Worm (Caenorhabditis elegans) whole organism, L4 larva: ENCODE results near the gene nhr-141.
A peak's percentile ranks its signal among the peaks of the same experiment; 100 is the strongest.

Experiments
- D1046.2 ChIP-seq: fragments of 200-800 bp; sonication (Bioruptor generic); IDR thresholded peaks from 2 replicates; pipeline ENCODE4 v1.3.6; 2022; ENCODE audit warnings: missing genetic modification characterization, missing compliant biosample characterization
- F10B5.3 ChIP-seq: sonication (generic microtip); optimal IDR thresholded peaks from 2 replicates; lab custom pipeline; 2016; ENCODE audit warnings: mild to moderate bottlenecking, missing genetic modification characterization, missing compliant biosample characterization
- F44E2.7 ChIP-seq: fragments of 200-800 bp; sonication (Bioruptor generic); IDR thresholded peaks from 2 replicates; pipeline ENCODE4 v2.1.2; 2022; ENCODE audit warnings: missing genetic modification characterization, missing compliant biosample characterization
- Y48G9A.11 ChIP-seq: fragments of 200-800 bp; sonication (Bioruptor generic); IDR thresholded peaks from 2 replicates; pipeline ENCODE4 v1.3.6; 2022; ENCODE audit warnings: missing genetic modification reagents, missing genetic modification characterization, missing compliant biosample characterization
- Y5F2A.4 ChIP-seq: fragments of 200-800 bp; sonication (Bioruptor generic); optimal IDR thresholded peaks from 2 replicates; lab custom pipeline; 2018; ENCODE audit warnings: mild to moderate bottlenecking, missing genetic modification characterization, missing compliant biosample characterization
- aha-1 ChIP-seq: fragments of 150-350 bp; peaks from one replicate; lab custom pipeline; 2014; ENCODE audit warnings: missing biosample characterization, missing genetic modification characterization
- ceh-62 ChIP-seq: sonication (generic microtip); optimal IDR thresholded peaks from 2 replicates; lab custom pipeline; 2017; ENCODE audit warnings: missing biosample characterization, missing genetic modification characterization
- daf-16 ChIP-seq, 3 experiments: sonication (generic microtip); optimal IDR thresholded peaks; 2 replicates each; lab custom pipeline; 2016 to 2017; ENCODE audit warnings: missing genetic modification characterization in 3 of 3, missing genetic modification reagents in 3 of 3, mild to moderate bottlenecking in 2 of 3, missing compliant biosample characterization in 2 of 3, missing biosample characterization in 1 of 3, moderate library complexity in 1 of 3
- daf-8 ChIP-seq: fragments of 200-800 bp; sonication (Bioruptor generic); IDR thresholded peaks from 2 replicates; pipeline ENCODE4 v1.3.6; 2022; ENCODE audit warnings: missing genetic modification characterization, missing compliant biosample characterization
- dmd-8 ChIP-seq: fragments of 200-800 bp; sonication (Bioruptor generic); IDR thresholded peaks from 2 replicates; pipeline ENCODE4 v1.3.6; 2022; ENCODE audit warnings: missing genetic modification characterization, missing compliant biosample characterization
- fos-1 ChIP-seq: fragments of 150-350 bp; optimal IDR thresholded peaks from 2 replicates; lab custom pipeline; 2014; ENCODE audit warnings: missing biosample characterization, missing genetic modification characterization
- lin-38 ChIP-seq: fragments of 200-800 bp; sonication (Bioruptor generic); IDR thresholded peaks from 2 replicates; pipeline ENCODE4 v1.3.6; 2022; ENCODE audit warnings: missing genetic modification reagents, missing genetic modification characterization, missing compliant biosample characterization
- lir-3 ChIP-seq: sonication (generic microtip); optimal IDR thresholded peaks from 2 replicates; lab custom pipeline; 2016; ENCODE audit warnings: mild to moderate bottlenecking, missing genetic modification characterization, missing compliant biosample characterization
- madf-9 ChIP-seq: fragments of 200-800 bp; sonication (Bioruptor generic); conservative IDR thresholded peaks from 2 replicates; pipeline ENCODE4 v1.3.6; 2022; ENCODE audit warnings: missing genetic modification reagents, missing genetic modification characterization, missing compliant biosample characterization
- mes-2 ChIP-seq: sonication (generic microtip); optimal IDR thresholded peaks from 2 replicates; lab custom pipeline; 2016; ENCODE audit warnings: missing genotype, mild to moderate bottlenecking, missing genetic modification characterization, missing compliant biosample characterization; ENCODE audit not compliant: poor library complexity, severe bottlenecking
- mxl-3 ChIP-seq: fragments of 200-800 bp; sonication (Bioruptor generic); optimal IDR thresholded peaks from 2 replicates; lab custom pipeline; 2018; ENCODE audit warnings: mild to moderate bottlenecking, missing genetic modification characterization, missing compliant biosample characterization
- nhr-28 ChIP-seq: fragments of 150-350 bp; optimal IDR thresholded peaks from 2 replicates; lab custom pipeline; 2014; ENCODE audit warnings: missing biosample characterization, missing genetic modification characterization
- nhr-42 ChIP-seq: fragments of 200-800 bp; sonication (Bioruptor generic); IDR thresholded peaks from 2 replicates; pipeline ENCODE4 v1.3.6; 2022; ENCODE audit warnings: missing genetic modification characterization, missing compliant biosample characterization
- nhr-76 ChIP-seq: fragments of 150-350 bp; optimal IDR thresholded peaks from 2 replicates; lab custom pipeline; 2014; ENCODE audit warnings: missing biosample characterization, missing genetic modification characterization
- rbr-2 ChIP-seq: sonication (generic microtip); optimal IDR thresholded peaks from 2 replicates; lab custom pipeline; 2016; ENCODE audit warnings: missing genotype, missing genetic modification characterization, missing compliant biosample characterization
- skn-1 ChIP-seq: fragments of 150-350 bp; optimal IDR thresholded peaks from 2 replicates; lab custom pipeline; 2014; ENCODE audit warnings: missing biosample characterization, missing genetic modification characterization
- spr-3 ChIP-seq: fragments of 200-800 bp; sonication (Bioruptor generic); optimal IDR thresholded peaks from 2 replicates; lab custom pipeline; 2018; ENCODE audit warnings: mild to moderate bottlenecking, missing genetic modification characterization, missing compliant biosample characterization
- tra-1 ChIP-seq: fragments of 200-800 bp; sonication (Bioruptor generic); IDR thresholded peaks from 2 replicates; pipeline ENCODE4 v1.3.6; 2022; ENCODE audit warnings: missing genetic modification reagents, missing genetic modification characterization, missing compliant biosample characterization
- unc-62 ChIP-seq, 3 experiments: fragments of 150-350 bp in 1 of 3; sonication (generic microtip); optimal IDR thresholded peaks in 2 of 3; peaks in 1 of 3; 1 replicate in 1 of 3; 2 replicates in 2 of 3; lab custom pipeline; 2014 to 2017; ENCODE audit warnings: missing biosample characterization in 3 of 3, missing genetic modification characterization in 3 of 3, missing genetic modification reagents in 3 of 3, missing genotype in 1 of 3
- vab-7 ChIP-seq: fragments of 200-800 bp; sonication (Bioruptor generic); IDR thresholded peaks from 2 replicates; pipeline ENCODE4 v1.3.6; 2022; ENCODE audit warnings: missing genetic modification reagents, missing genetic modification characterization, missing compliant biosample characterization
- zag-1 ChIP-seq: fragments of 150-350 bp; optimal IDR thresholded peaks from 2 replicates; lab custom pipeline; 2014; ENCODE audit warnings: missing biosample characterization, missing genetic modification characterization
- zfp-3 ChIP-seq: fragments of 200-800 bp; sonication (Bioruptor generic); conservative IDR thresholded peaks from 2 replicates; pipeline ENCODE4 v1.3.6; 2022; ENCODE audit warnings: missing genetic modification reagents, missing genetic modification characterization, missing compliant biosample characterization
- zip-11 ChIP-seq: fragments of 200-800 bp; sonication (Bioruptor generic); IDR thresholded peaks from 2 replicates; pipeline ENCODE4 v1.3.6; 2022; ENCODE audit warnings: missing genetic modification characterization, missing compliant biosample characterization
- zip-2 ChIP-seq: fragments of 150-350 bp; optimal IDR thresholded peaks from 2 replicates; lab custom pipeline; 2014; ENCODE audit warnings: missing biosample characterization, missing genetic modification characterization

Gene nhr-141

ce11 chrV:7400588-7400987 is 43.9 kb upstream of the nhr-141 start, which contains the start of gene srx-60:
Gene srx-60, plus strand, starts transcription at chrV:7400888.
- TF ChIP-seq nhr-76 (tag; lab: Kevin White, UChicago) (no peak), F10B5.3 (no peak), madf-9 (no peak)
- TF ChIP-seq, all 104 proteins: peak for 0

- TF ChIP-seq aha-1 (tag; lab: Kevin White, UChicago), result peak; percentile 32
- TF ChIP-seq zip-11 (GFP tag; lab: Robert Waterston, UW), result no peak
- TF ChIP-seq, all 104 proteins: peak for 1
Observed at ce11 chrV:7402355-7402754, 42.1 kb upstream of the nhr-141 start, which contains the start of gene srj-13. Gene srj-13, plus strand, starts transcription at chrV:7402655.

ce11 chrV:7403501-7403900 is 41.0 kb upstream of the nhr-141 start:
- TF ChIP-seq unc-62 (GFP tag; optimal IDR thresholded peaks at IDR 0.05 in 1 of 2; lab: Kevin White, UChicago), result peak in 1 of 2 experiments; percentile 92
- no peak for TF ChIP-seq unc-62 (tag; optimal IDR thresholded peaks at IDR 0.05; lab: Kevin White, UChicago)
- TF ChIP-seq rbr-2 (tag; lab: Kevin White, UChicago), result no peak

ce11 chrV:7408520-7408919 is 35.9 kb upstream of the nhr-141 start, which contains the start of gene srt-6:
Gene srt-6, minus strand, starts transcription at chrV:7408814.
- TF ChIP-seq daf-8 (no peak), mxl-3 (GFP tag; lab: Kevin White, UChicago) (no peak), zag-1 (tag; lab: Kevin White, UChicago) (no peak), zip-2 (tag; lab: Kevin White, UChicago) (no peak), tra-1 (GFP tag; lab: Robert Waterston, UW) (no peak), zfp-3 (GFP tag; lab: Robert Waterston, UW) (no peak), ceh-62 (tag; lab: Kevin White, UChicago) (no peak), madf-9 (no peak), F10B5.3 (no peak), lir-3 (tag; lab: Kevin White, UChicago) (no peak), nhr-42 (GFP tag; lab: Robert Waterston, UW) (no peak), dmd-8 (GFP tag; lab: Robert Waterston, UW) (no peak), D1046.2 (no peak)

- no peak for TF ChIP-seq vab-7
- no peak for TF ChIP-seq zip-11 (GFP tag; lab: Robert Waterston, UW)
- no peak for TF ChIP-seq F44E2.7 (GFP tag; lab: Robert Waterston, UW)
Observed at ce11 chrV:7409599-7409998, 34.9 kb upstream of the nhr-141 start, which contains the start of gene R13D7.2. Gene R13D7.2, plus strand, starts transcription at chrV:7409899.

- TF ChIP-seq nhr-28 (tag; lab: Kevin White, UChicago) (no peak), spr-3 (GFP tag; lab: Kevin White, UChicago) (no peak), Y48G9A.11 (GFP tag; lab: Robert Waterston, UW) (no peak), mes-2 (tag; lab: Kevin White, UChicago) (no peak), lin-38 (GFP tag; lab: Robert Waterston, UW) (no peak), unc-62 (GFP tag; optimal IDR thresholded peaks at IDR 0.05 in 1 of 2; lab: Kevin White, UChicago) (no peak), unc-62 (tag; optimal IDR thresholded peaks at IDR 0.05; lab: Kevin White, UChicago) (no peak), zfp-3 (GFP tag; lab: Robert Waterston, UW) (no peak), skn-1 (no peak), daf-16 (GFP tag; optimal IDR thresholded peaks at IDR 0.05; lab: Kevin White, UChicago) (no peak), daf-16 (tag; optimal IDR thresholded peaks at IDR 0.05; lab: Kevin White, UChicago) (no peak), Y5F2A.4 (GFP tag; lab: Kevin White, UChicago) (no peak), fos-1 (tag; lab: Kevin White, UChicago) (no peak)
Observed at ce11 chrV:7411695-7412094, 32.8 kb upstream of the nhr-141 start, which contains the start of gene str-41. Gene str-41, plus strand, starts transcription at chrV:7411995.
